Fruit fly (Drosophila melanogaster): ENCODE results near the gene r-l.

The r-l gene

DNA sequence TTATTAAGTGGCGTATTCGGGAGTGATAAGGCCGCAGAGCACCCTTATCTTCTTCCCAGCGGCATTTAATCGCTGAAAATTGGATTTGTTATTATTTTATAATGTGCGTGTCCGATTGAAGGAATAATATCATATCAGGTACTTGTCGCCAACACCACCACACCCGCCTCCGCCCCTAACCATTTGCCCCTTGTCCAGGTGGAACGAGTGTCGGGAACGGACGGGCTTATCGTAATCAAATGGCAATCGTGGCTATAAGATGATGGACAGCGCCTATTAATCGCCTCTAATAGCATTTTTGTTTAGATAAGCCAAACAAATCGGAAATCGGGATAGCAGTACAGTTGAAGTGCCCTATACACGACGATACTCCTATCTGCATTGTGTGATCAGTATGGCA is 5.1 kb upstream of the r-l start:
- TF ChIP-seq Hnf4 (GFP tag; optimal IDR thresholded peaks at IDR 0.05): no peak
- TF ChIP-seq rgr (GFP tag; optimal IDR thresholded peaks at IDR 0.05): no peak
- TF ChIP-seq dsf (GFP tag; optimal IDR thresholded peaks at IDR 0.05; ENCODE audit: borderline replicate concordance): no peak
- TF ChIP-seq sv (GFP tag; optimal IDR thresholded peaks at IDR 0.05): no peak
- no peak for TF ChIP-seq CrebA (GFP tag; optimal IDR thresholded peaks at IDR 0.05; ENCODE audit: borderline replicate concordance)
- TF ChIP-seq br (GFP tag; optimal IDR thresholded peaks at IDR 0.05): peak; percentile 17
- TF ChIP-seq lola (GFP tag; optimal IDR thresholded peaks at IDR 0.05): no peak
- TF ChIP-seq usp (GFP tag; optimal IDR thresholded peaks at IDR 0.05): no peak
- TF ChIP-seq h (GFP tag; optimal IDR thresholded peaks at IDR 0.05): peak; percentile 34
- no peak for TF ChIP-seq brk (GFP tag; optimal IDR thresholded peaks at IDR 0.05)
- no peak for TF ChIP-seq Sp1 (GFP tag; optimal IDR thresholded peaks at IDR 0.05)
- TF ChIP-seq Abd-B (GFP tag; optimal IDR thresholded peaks at IDR 0.05): no peak
- no peak for TF ChIP-seq Myc (optimal IDR thresholded peaks at IDR 0.05)
- TF ChIP-seq GATAd (GFP tag; optimal IDR thresholded peaks at IDR 0.05): no peak

DNA sequence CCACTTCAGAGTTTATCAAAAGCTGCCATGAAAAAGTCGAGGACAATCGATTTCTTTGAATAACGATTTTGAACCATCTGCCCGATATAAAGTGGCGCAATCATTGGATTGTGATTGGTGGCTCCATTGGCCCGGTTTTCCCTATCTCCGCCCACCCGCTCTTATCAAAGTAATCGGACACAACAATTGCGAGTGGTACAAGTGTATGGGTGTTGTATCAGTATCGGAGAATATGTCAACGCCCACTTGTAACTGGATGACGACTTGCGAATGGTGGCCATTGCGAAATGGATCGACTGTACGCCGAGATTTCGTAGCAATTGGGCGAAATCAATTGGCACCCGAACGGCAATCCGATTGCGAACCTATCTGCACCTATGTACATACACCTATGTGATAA is 4.5 kb upstream of the r-l start:
- TF ChIP-seq dl (GFP tag; optimal IDR thresholded peaks at IDR 0.05; ENCODE audit: insufficient read depth in 1 of 2, partially characterized antibody in 2 of 2): peak in 1 of 2 experiments; percentile 9
- TF ChIP-seq lola (GFP tag; optimal IDR thresholded peaks at IDR 0.05): no peak
- no peak for TF ChIP-seq GATAd (GFP tag; optimal IDR thresholded peaks at IDR 0.05)

DNA sequence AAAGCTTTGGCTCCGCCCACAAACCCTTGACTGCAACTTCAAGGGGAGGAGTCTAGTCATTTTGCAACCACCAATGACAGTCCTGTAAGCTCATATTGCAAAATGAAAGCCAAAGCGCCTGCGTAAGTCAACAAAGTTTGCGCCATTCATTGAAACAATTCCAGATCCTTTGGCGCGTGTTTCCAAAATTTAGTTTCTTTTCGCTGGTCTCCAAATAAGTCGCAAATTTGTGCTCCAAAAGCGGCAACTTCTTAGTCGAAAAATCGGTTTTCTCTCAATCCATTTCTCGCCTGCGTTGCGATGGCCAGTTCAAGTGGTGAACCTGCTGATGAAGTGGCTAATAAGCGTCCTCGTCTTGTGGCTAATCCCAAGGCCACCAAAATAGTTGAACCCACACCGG is 588 bp upstream of the r-l start, which contains the start of gene dmrt93B:
Gene dmrt93B, plus strand, starts transcription at position 301 of the 400 bp plus-strand sequence.
- TF ChIP-seq Dfd (GFP tag; optimal IDR thresholded peaks at IDR 0.05) (no peak), sage (GFP tag; optimal IDR thresholded peaks at IDR 0.05) (no peak), Vsx2 (GFP tag; optimal IDR thresholded peaks at IDR 0.05; ENCODE audit: partially characterized antibody) (no peak), OdsH (GFP tag; optimal IDR thresholded peaks at IDR 0.05) (no peak), woc (GFP tag; optimal IDR thresholded peaks at IDR 0.05) (no peak), brk (GFP tag; optimal IDR thresholded peaks at IDR 0.05) (no peak), sv (GFP tag; optimal IDR thresholded peaks at IDR 0.05) (no peak), Mio (GFP tag; optimal IDR thresholded peaks at IDR 0.05) (no peak), GATAd (GFP tag; optimal IDR thresholded peaks at IDR 0.05) (no peak), Dif (GFP tag; optimal IDR thresholded peaks at IDR 0.05; ENCODE audit: partially characterized antibody) (no peak), CG9705 (GFP tag; optimal IDR thresholded peaks at IDR 0.05) (no peak), Hnf4 (GFP tag; optimal IDR thresholded peaks at IDR 0.05) (no peak), tai (GFP tag; optimal IDR thresholded peaks at IDR 0.05) (no peak), CrebA (GFP tag; optimal IDR thresholded peaks at IDR 0.05; ENCODE audit: borderline replicate concordance) (no peak), fru (GFP tag; optimal IDR thresholded peaks at IDR 0.05) (no peak), Abd-B (GFP tag; optimal IDR thresholded peaks at IDR 0.05) (no peak), HLH106 (tag; optimal IDR thresholded peaks at IDR 0.05) (no peak)

DNA sequence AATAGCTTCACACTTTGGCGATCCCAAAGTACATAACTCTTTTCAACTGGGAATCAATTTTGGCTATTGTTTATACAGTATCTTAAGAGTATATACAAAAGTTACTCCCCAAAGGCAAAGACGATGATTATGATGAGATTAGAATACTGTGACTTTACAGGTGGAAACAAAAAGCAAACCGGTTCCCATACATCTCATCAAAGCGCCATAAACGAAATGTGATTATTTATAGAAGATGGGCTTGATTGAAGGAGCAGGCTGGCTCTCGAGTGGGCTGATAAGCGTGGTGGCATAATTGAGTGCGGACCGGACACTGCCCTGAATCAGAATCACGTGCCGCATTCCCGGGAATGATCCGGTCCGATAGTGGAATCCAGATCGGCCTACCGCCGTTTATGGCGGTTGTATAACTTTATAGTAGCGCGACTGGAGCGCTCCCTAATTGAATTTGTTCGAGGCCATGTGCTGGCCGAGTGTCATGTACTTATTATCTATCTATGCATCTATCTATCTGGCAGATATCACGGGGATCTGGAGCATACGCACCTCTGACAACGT is 1.1 kb downstream of the r-l start:
- TF ChIP-seq sage (GFP tag; optimal IDR thresholded peaks at IDR 0.05): no peak
- no peak for TF ChIP-seq Dfd (GFP tag; optimal IDR thresholded peaks at IDR 0.05)

DNA sequence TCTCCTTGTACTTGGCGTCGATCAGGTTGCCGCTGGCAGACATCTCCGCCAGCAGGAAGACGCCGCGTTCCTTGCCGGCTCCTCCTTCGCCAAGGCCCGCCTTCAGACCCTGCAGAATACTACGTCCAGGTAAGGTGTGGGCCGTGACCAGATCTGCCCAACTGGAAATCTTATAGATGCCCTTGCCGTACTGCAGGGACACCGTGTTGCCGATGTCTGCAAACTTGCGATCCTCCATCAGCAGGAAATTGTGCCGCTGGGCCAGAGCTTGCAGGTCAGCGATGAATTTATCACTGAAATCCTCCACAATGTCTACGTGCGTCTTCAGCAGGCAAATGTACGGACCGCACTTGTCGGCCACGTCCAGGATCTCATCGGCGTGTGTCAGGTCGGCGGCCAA is 1.8 kb downstream of the r-l start:
- TF ChIP-seq CG32264 (GFP tag; optimal IDR thresholded peaks at IDR 0.05): no peak
- TF ChIP-seq dsf (GFP tag; optimal IDR thresholded peaks at IDR 0.05; ENCODE audit: borderline replicate concordance): no peak
- TF ChIP-seq dmrt93B (GFP tag; optimal IDR thresholded peaks at IDR 0.05): no peak
- TF ChIP-seq jim (GFP tag; optimal IDR thresholded peaks at IDR 0.05): no peak
- no peak for TF ChIP-seq Rel (GFP tag; optimal IDR thresholded peaks at IDR 0.05)
- TF ChIP-seq Rel (tag; optimal IDR thresholded peaks at IDR 0.05): no peak
- no peak for TF ChIP-seq br (GFP tag; optimal IDR thresholded peaks at IDR 0.05)
- TF ChIP-seq lola (GFP tag; optimal IDR thresholded peaks at IDR 0.05): no peak
- no peak for TF ChIP-seq psq (GFP tag; optimal IDR thresholded peaks at IDR 0.05)
- TF ChIP-seq Dif (GFP tag; optimal IDR thresholded peaks at IDR 0.05; ENCODE audit: partially characterized antibody): no peak
- no peak for TF ChIP-seq rgr (GFP tag; optimal IDR thresholded peaks at IDR 0.05)
- TF ChIP-seq usp (GFP tag; optimal IDR thresholded peaks at IDR 0.05): no peak
- TF ChIP-seq foxo (GFP tag; optimal IDR thresholded peaks at IDR 0.05): no peak
- TF ChIP-seq brk (GFP tag; optimal IDR thresholded peaks at IDR 0.05): no peak
- TF ChIP-seq sage (GFP tag; optimal IDR thresholded peaks at IDR 0.05): no peak
- no peak for TF ChIP-seq Myc (optimal IDR thresholded peaks at IDR 0.05)
- TF ChIP-seq HLH106 (tag; optimal IDR thresholded peaks at IDR 0.05): no peak
- TF ChIP-seq CrebA (GFP tag; optimal IDR thresholded peaks at IDR 0.05; ENCODE audit: borderline replicate concordance): no peak
- TF ChIP-seq OdsH (GFP tag; optimal IDR thresholded peaks at IDR 0.05): no peak
